Worm (Caenorhabditis elegans): ENCODE measurements around the gene svh-1.

DNA sequence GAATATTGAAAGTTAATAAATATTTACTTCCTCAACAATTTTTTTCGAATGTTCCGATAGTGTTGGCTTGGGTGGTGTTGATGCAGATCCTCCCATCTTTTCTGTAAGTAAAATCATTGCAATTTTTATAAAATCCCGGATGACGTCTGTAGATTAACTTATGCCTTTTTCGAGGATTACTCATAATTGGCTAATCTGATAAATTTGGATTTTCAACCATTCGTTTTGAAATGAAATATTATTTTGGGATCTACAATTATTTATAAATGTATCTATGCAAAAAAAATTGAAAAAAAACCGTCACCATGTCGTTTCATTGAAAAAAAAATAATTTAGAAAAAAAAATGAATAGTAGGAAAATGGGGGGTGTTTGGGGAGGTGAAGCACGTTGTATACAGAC is 5.3 kb upstream of the svh-1 start, which contains the start of gene glrx-22:
- no peak for TF ChIP-seq sea-1 (GFP tag; conservative IDR thresholded peaks at IDR 0.05)
- no peak for TF ChIP-seq flt-1 (GFP tag; IDR thresholded peaks at IDR 0.05)
- no peak for TF ChIP-seq hmg-4 (GFP tag; optimal IDR thresholded peaks at IDR 0.05)
- TF ChIP-seq ama-1 (optimal IDR thresholded peaks at IDR 0.05): no peak
- no peak for TF ChIP-seq tbx-11 (GFP tag; IDR thresholded peaks at IDR 0.05)
- no peak for TF ChIP-seq pes-1 (GFP tag; IDR thresholded peaks at IDR 0.05)
- TF ChIP-seq tra-4 (tag; optimal IDR thresholded peaks at IDR 0.05): no peak
- TF ChIP-seq B0310.2 (tag; optimal IDR thresholded peaks at IDR 0.05): no peak
- no peak for TF ChIP-seq F13C5.2 (tag; optimal IDR thresholded peaks at IDR 0.05)
- TF ChIP-seq scrt-1 (GFP tag; IDR thresholded peaks at IDR 0.05): no peak
- no peak for TF ChIP-seq tbx-37 (GFP tag; conservative IDR thresholded peaks at IDR 0.05)
